Fruit fly (Drosophila melanogaster): ENCODE results near the gene CG1703.
"Not testable (repeated sequence)": the region's sequence is repeated elsewhere in the genome, so short reads cannot be mapped to it uniquely, and the experiment has no call there.

dm6 chrX:11599589-11599988 lies 12.1 kb upstream of the CG1703 start, which contains the start of gene rho-4:
- TF ChIP-seq br (GFP tag; optimal IDR thresholded peaks at IDR 0.05); rgr (GFP tag; optimal IDR thresholded peaks at IDR 0.05); Jra (GFP tag; optimal IDR thresholded peaks at IDR 0.05); brk (GFP tag; optimal IDR thresholded peaks at IDR 0.05); h (GFP tag; optimal IDR thresholded peaks at IDR 0.05); woc (GFP tag; optimal IDR thresholded peaks at IDR 0.05); pan (optimal IDR thresholded peaks at IDR 0.05): not testable (repeated sequence)

Data from whole organism, wandering third instar larva.